Fruit fly (Drosophila melanogaster): ENCODE results near the gene CG3987.

The CG3987 gene

DNA sequence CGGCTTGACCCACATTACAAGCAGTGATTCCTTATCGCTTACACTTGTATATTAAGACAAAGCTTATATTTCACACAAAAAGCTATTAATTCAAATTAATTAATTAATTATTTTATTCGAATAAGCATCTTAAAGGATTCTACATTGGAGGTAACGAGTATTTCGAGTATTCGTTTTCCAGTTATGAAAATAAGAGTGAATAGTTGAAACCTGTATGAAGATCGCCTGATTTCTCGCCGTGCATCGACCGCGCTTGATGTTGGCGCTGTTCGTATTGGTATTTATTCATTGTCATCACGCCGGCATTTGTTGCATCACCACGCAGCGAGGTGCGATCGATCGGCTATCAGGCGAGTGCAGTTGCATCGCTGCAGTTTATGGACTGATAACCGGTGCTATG is 5.7 kb downstream of the CG3987 start (continued):
- TF ChIP-seq CG10274 (GFP tag; optimal IDR thresholded peaks at IDR 0.05): no peak
- peak; percentile 71 for TF ChIP-seq dmrt99B (tag; optimal IDR thresholded peaks at IDR 0.05)
- TF ChIP-seq otp (GFP tag; IDR thresholded peaks at IDR 0.05): no peak
- no peak for TF ChIP-seq hb (GFP tag; IDR thresholded peaks at IDR 0.05; ENCODE audit: partially characterized antibody)
- TF ChIP-seq Hsf (GFP tag; optimal IDR thresholded peaks at IDR 0.05): peak; percentile 29
- TF ChIP-seq CG7963 (GFP tag; IDR thresholded peaks at IDR 0.05; ENCODE audit: partially characterized antibody): no peak
- TF ChIP-seq CG13624 (GFP tag; optimal IDR thresholded peaks at IDR 0.05): no peak
- TF ChIP-seq bab2 (GFP tag; optimal IDR thresholded peaks at IDR 0.05): peak; percentile 12
- peak; percentile 11 for TF ChIP-seq Side (GFP tag; optimal IDR thresholded peaks at IDR 0.05)
- no peak for TF ChIP-seq HLH4C (GFP tag; IDR thresholded peaks at IDR 0.05; ENCODE audit: partially characterized antibody)
- TF ChIP-seq CG17328 (GFP tag; IDR thresholded peaks at IDR 0.05): 0 out of 2 replicates have a peak, but pooled peaks have one; percentile 44
- no peak for TF ChIP-seq Scr (GFP tag; IDR thresholded peaks at IDR 0.05; ENCODE audit: partially characterized antibody)
- TF ChIP-seq CG10431 (GFP tag; optimal IDR thresholded peaks at IDR 0.05): no peak
- TF ChIP-seq CG14441 (GFP tag; IDR thresholded peaks at IDR 0.05): peak; percentile 64
- no peak for TF ChIP-seq usp (GFP tag; optimal IDR thresholded peaks at IDR 0.05)
- peak; percentile 51 for TF ChIP-seq CG4424 (GFP tag; optimal IDR thresholded peaks at IDR 0.05)
- no peak for TF ChIP-seq CG2116 (GFP tag; optimal IDR thresholded peaks at IDR 0.05)
- TF ChIP-seq fru (optimal IDR thresholded peaks at IDR 0.05): no peak
- TF ChIP-seq CG10321 (GFP tag; IDR thresholded peaks at IDR 0.05): peak; percentile 41; the same call in 1 of the 2 replicates
- no peak for TF ChIP-seq nom (GFP tag; optimal IDR thresholded peaks at IDR 0.05)
- TF ChIP-seq Rx (GFP tag; IDR thresholded peaks at IDR 0.05): no peak; the same call in 1 of the 2 replicates
- TF ChIP-seq CG6254 (GFP tag; optimal IDR thresholded peaks at IDR 0.05): no peak
- no peak for TF ChIP-seq inv (GFP tag; IDR thresholded peaks at IDR 0.05; ENCODE audit: partially characterized antibody)
- TF ChIP-seq z (GFP tag; IDR thresholded peaks at IDR 0.05): no peak
- TF ChIP-seq org-1 (GFP tag; optimal IDR thresholded peaks at IDR 0.05): peak; percentile 40
- peak; percentile 55; the same call in 1 of the 3 replicates for TF ChIP-seq Optix (GFP tag; IDR thresholded peaks at IDR 0.05)
- TF ChIP-seq CG3726 (GFP tag; IDR thresholded peaks at IDR 0.05): no peak
- TF ChIP-seq CG11398 (GFP tag; optimal IDR thresholded peaks at IDR 0.05): no peak
- TF ChIP-seq dpn (GFP tag; optimal IDR thresholded peaks at IDR 0.05): peak; percentile 25 to 45
- no peak for TF ChIP-seq fd3F (GFP tag; optimal IDR thresholded peaks at IDR 0.05)
- TF ChIP-seq Doc3 (GFP tag; IDR thresholded peaks at IDR 0.05; ENCODE audit: partially characterized antibody): no peak
- TF ChIP-seq crc (GFP tag; optimal IDR thresholded peaks at IDR 0.05): no peak
- no peak for TF ChIP-seq pho (GFP tag; optimal IDR thresholded peaks at IDR 0.05)
- no peak for TF ChIP-seq ab (GFP tag; optimal IDR thresholded peaks at IDR 0.05)
- no peak for TF ChIP-seq Bteb2 (GFP tag; optimal IDR thresholded peaks at IDR 0.05)
- peak; percentile 78 for TF ChIP-seq Xrp1 (GFP tag; IDR thresholded peaks at IDR 0.05)
- peak; percentile 48; the same call in 1 of the 2 replicates for TF ChIP-seq CG4730 (GFP tag; IDR thresholded peaks at IDR 0.05)
- TF ChIP-seq CG9215 (GFP tag; IDR thresholded peaks at IDR 0.05): no peak
- TF ChIP-seq lbe (GFP tag; optimal IDR thresholded peaks at IDR 0.05): no peak
- no peak for TF ChIP-seq CG14860 (GFP tag; IDR thresholded peaks at IDR 0.05; ENCODE audit: partially characterized antibody)
- TF ChIP-seq Mes4 (GFP tag; optimal IDR thresholded peaks at IDR 0.05): no peak
- no peak for TF ChIP-seq CG7745 (tag; optimal IDR thresholded peaks at IDR 0.05)
- TF ChIP-seq p53 (GFP tag; optimal IDR thresholded peaks at IDR 0.05): no peak
- no peak for TF ChIP-seq sna (GFP tag; IDR thresholded peaks at IDR 0.05; ENCODE audit: partially characterized antibody)
- TF ChIP-seq odd (GFP tag; optimal IDR thresholded peaks at IDR 0.05): no peak
- TF ChIP-seq ATbp (GFP tag; optimal IDR thresholded peaks at IDR 0.05): peak; percentile 52
- no peak for TF ChIP-seq Neu2 (GFP tag; optimal IDR thresholded peaks at IDR 0.05; ENCODE audit: borderline replicate concordance)
- TF ChIP-seq NC2β (GFP tag; optimal IDR thresholded peaks at IDR 0.05): no peak
- TF ChIP-seq slbo (GFP tag; IDR thresholded peaks at IDR 0.05): peak; percentile 56
- TF ChIP-seq CG3065 (GFP tag; optimal IDR thresholded peaks at IDR 0.05): no peak
- peak; percentile 56 for TF ChIP-seq lab (GFP tag; optimal IDR thresholded peaks at IDR 0.05)
- TF ChIP-seq gsb (GFP tag; IDR thresholded peaks at IDR 0.05): no peak

Data from whole organism, embryonic.